Fruit fly (Drosophila melanogaster) whole organism, embryonic: Measurements from ENCODE around the gene CG31431.

Experiments used
- Abd-B ChIP-seq: fragments of 200-800 bp; sonication (Bioruptor generic); optimal IDR thresholded peaks from 2 replicates; lab custom pipeline; 2018; ENCODE audit warnings: missing biosample characterization, mild to moderate bottlenecking, missing genetic modification characterization, moderate library complexity
- C15 ChIP-seq: fragments of 200-800 bp; sonication (Bioruptor generic); IDR thresholded peaks from 3 replicates; pipeline ENCODE4 v1.3.6; 2022; ENCODE audit warnings: missing biosample characterization, missing genetic modification characterization
- CG10267 ChIP-seq: fragments of 200-800 bp; sonication (Bioruptor generic); optimal IDR thresholded peaks from 2 replicates; lab custom pipeline; 2018; ENCODE audit warnings: missing biosample characterization, mild to moderate bottlenecking, missing genetic modification characterization, moderate library complexity
- CG10321 ChIP-seq: fragments of 200-800 bp; sonication (Bioruptor generic); IDR thresholded peaks from 2 replicates; pipeline ENCODE4 v1.3.6; 2022; ENCODE audit warnings: missing biosample characterization, missing genetic modification characterization
- CG10959 ChIP-seq: fragments of 200-800 bp; sonication (Bioruptor generic); IDR thresholded peaks from 2 replicates; pipeline ENCODE4 v1.3.6; 2022; ENCODE audit warnings: missing biosample characterization, missing genetic modification characterization
- CG10979 ChIP-seq: fragments of 200-800 bp; sonication (Bioruptor generic); optimal IDR thresholded peaks from 2 replicates; lab custom pipeline; 2018; ENCODE audit warnings: missing biosample characterization, mild to moderate bottlenecking, missing genetic modification characterization, moderate library complexity
- CG12391 ChIP-seq: fragments of 200-800 bp; sonication (Bioruptor generic); optimal IDR thresholded peaks from 3 replicates; lab custom pipeline; 2018; ENCODE audit warnings: missing biosample characterization, mild to moderate bottlenecking, missing genetic modification characterization, moderate library complexity
- CG13424 ChIP-seq: fragments of 200-800 bp; sonication (Bioruptor generic); optimal IDR thresholded peaks from 2 replicates; lab custom pipeline; 2019; ENCODE audit warnings: missing biosample characterization, mild to moderate bottlenecking, missing genetic modification characterization, moderate library complexity
- CG15601 ChIP-seq: fragments of 200-800 bp; sonication (Bioruptor generic); optimal IDR thresholded peaks from 3 replicates; lab custom pipeline; 2019; ENCODE audit warnings: missing biosample characterization, mild to moderate bottlenecking, missing genetic modification characterization, moderate library complexity
- CG1603 ChIP-seq: fragments of 200-800 bp; sonication (Bioruptor generic); optimal IDR thresholded peaks from 2 replicates; lab custom pipeline; 2019; ENCODE audit warnings: missing biosample characterization, mild to moderate bottlenecking, missing genetic modification characterization, moderate library complexity
- CG16779 ChIP-seq: fragments of 200-800 bp; sonication (Bioruptor generic); IDR thresholded peaks from 2 replicates; pipeline ENCODE4 v1.3.6; 2022; ENCODE audit warnings: missing biosample characterization, missing genetic modification characterization
- CG17361 ChIP-seq: fragments of 200-800 bp; sonication (Bioruptor generic); IDR thresholded peaks from 3 replicates; pipeline ENCODE4 v1.3.6; 2022; ENCODE audit warnings: missing biosample characterization, missing genetic modification characterization
- CG17829 ChIP-seq: fragments of 200-800 bp; optimal IDR thresholded peaks from 2 replicates; lab custom pipeline; 2019; ENCODE audit warnings: missing biosample characterization, mild to moderate bottlenecking, missing genetic modification characterization, moderate library complexity
- CG2678 ChIP-seq: fragments of 200-800 bp; sonication (Bioruptor generic); optimal IDR thresholded peaks from 3 replicates; lab custom pipeline; 2019; ENCODE audit warnings: missing biosample characterization, mild to moderate bottlenecking, missing genetic modification characterization, moderate library complexity
- CG31224 ChIP-seq: fragments of 200-800 bp; sonication (Bioruptor generic); IDR thresholded peaks from 2 replicates; pipeline ENCODE4 v1.3.6; 2022; ENCODE audit warnings: missing biosample characterization, missing genetic modification characterization
- CG31441 ChIP-seq: fragments of 200-800 bp; sonication (Bioruptor generic); IDR thresholded peaks from 2 replicates; pipeline ENCODE4 v1.3.6; 2022; ENCODE audit warnings: missing biosample characterization, missing genetic modification characterization
- CG33557 ChIP-seq: fragments of 200-800 bp; sonication (Bioruptor generic); optimal IDR thresholded peaks from 2 replicates; lab custom pipeline; 2019; ENCODE audit warnings: missing biosample characterization, mild to moderate bottlenecking, missing genetic modification characterization, moderate library complexity
- CG6654 ChIP-seq: fragments of 200-800 bp; sonication (Bioruptor generic); optimal IDR thresholded peaks from 2 replicates; lab custom pipeline; 2017; ENCODE audit warnings: missing biosample characterization, mild to moderate bottlenecking, missing genetic modification characterization
- CG7839 ChIP-seq: fragments of 200-800 bp; sonication (Bioruptor generic); optimal IDR thresholded peaks from 3 replicates; lab custom pipeline; 2018; ENCODE audit warnings: missing biosample characterization, mild to moderate bottlenecking, missing genetic modification characterization, moderate library complexity
- CG8388 ChIP-seq: fragments of 200-800 bp; sonication (Bioruptor generic); optimal IDR thresholded peaks from 2 replicates; lab custom pipeline; 2019; ENCODE audit warnings: missing biosample characterization, mild to moderate bottlenecking, missing genetic modification characterization, moderate library complexity
- CG9437 ChIP-seq: fragments of 200-800 bp; sonication (Bioruptor generic); optimal IDR thresholded peaks from 2 replicates; lab custom pipeline; 2018; ENCODE audit warnings: missing biosample characterization, mild to moderate bottlenecking, missing genetic modification characterization
- CG9727 ChIP-seq: fragments of 200-800 bp; sonication (Bioruptor generic); optimal IDR thresholded peaks from 3 replicates; lab custom pipeline; 2017; ENCODE audit warnings: missing biosample characterization, mild to moderate bottlenecking, missing genetic modification characterization
- Doc2 ChIP-seq: fragments of 200-800 bp; sonication (Bioruptor generic); IDR thresholded peaks from 2 replicates; pipeline ENCODE4 v1.3.6; 2022; ENCODE audit warnings: missing biosample characterization, missing genetic modification characterization
- Sox100B ChIP-seq: fragments of 200-800 bp; sonication (Bioruptor generic); optimal IDR thresholded peaks from 3 replicates; lab custom pipeline; 2018; ENCODE audit warnings: missing biosample characterization, mild to moderate bottlenecking, missing genetic modification characterization
- Stat92E ChIP-seq, 3 experiments: fragments of >200 bp in 2 of 3; fragments of 200-800 bp in 1 of 3; sonication (Bioruptor generic) in 1 of 3; optimal IDR thresholded peaks; 2 replicates each; lab custom pipeline; 2017 to 2019; ENCODE audit warnings: missing biosample characterization in 3 of 3, missing genetic modification characterization in 3 of 3, mild to moderate bottlenecking in 1 of 3, moderate library complexity in 1 of 3
- Xrp1 ChIP-seq: fragments of 200-800 bp; sonication (Bioruptor generic); IDR thresholded peaks from 2 replicates; pipeline ENCODE4 v1.3.6; 2022; ENCODE audit warnings: missing biosample characterization, missing genetic modification characterization
- bsh ChIP-seq, 2 experiments: fragments of 200-800 bp; sonication (Bioruptor generic); optimal IDR thresholded peaks; 2 replicates each; lab custom pipeline; 2017 to 2018; ENCODE audit warnings: mild to moderate bottlenecking in 2 of 2, missing biosample characterization in 2 of 2, missing genetic modification characterization in 2 of 2, moderate library complexity in 1 of 2
- dmrt11E ChIP-seq: fragments of 200-800 bp; sonication (Bioruptor generic); optimal IDR thresholded peaks from 3 replicates; lab custom pipeline; 2018; ENCODE audit warnings: missing biosample characterization, mild to moderate bottlenecking, missing genetic modification characterization, moderate library complexity
- dmrt99B ChIP-seq: fragments of 200-800 bp; sonication (Bioruptor generic); optimal IDR thresholded peaks from 2 replicates; lab custom pipeline; 2018; ENCODE audit warnings: missing biosample characterization, mild to moderate bottlenecking, missing genetic modification characterization, moderate library complexity
- fd96Cb ChIP-seq: fragments of 200-800 bp; sonication (Bioruptor generic); optimal IDR thresholded peaks from 2 replicates; lab custom pipeline; 2018; ENCODE audit warnings: missing biosample characterization, mild to moderate bottlenecking, missing genetic modification characterization, moderate library complexity
- ftz-f1 ChIP-seq: fragments of 200-800 bp; sonication (Bioruptor generic); optimal IDR thresholded peaks from 2 replicates; lab custom pipeline; 2016; ENCODE audit warnings: missing biosample characterization, missing genetic modification characterization
- gcm ChIP-seq: fragments of 200-800 bp; sonication (Bioruptor generic); optimal IDR thresholded peaks from 2 replicates; lab custom pipeline; 2019; ENCODE audit warnings: missing biosample characterization, mild to moderate bottlenecking, missing genetic modification characterization, moderate library complexity
- gem ChIP-seq: fragments of 200-800 bp; sonication (Bioruptor generic); optimal IDR thresholded peaks from 2 replicates; lab custom pipeline; 2019; ENCODE audit warnings: missing biosample characterization, mild to moderate bottlenecking, missing genetic modification characterization, moderate library complexity
- gt ChIP-seq: fragments of 200-800 bp; sonication (Bioruptor generic); IDR thresholded peaks from 2 replicates; pipeline ENCODE4 v1.3.6; 2022; ENCODE audit warnings: missing biosample characterization, missing genetic modification characterization
- hb ChIP-seq: fragments of 200-800 bp; sonication (Bioruptor generic); IDR thresholded peaks from 3 replicates; pipeline ENCODE4 v1.3.6; 2022; ENCODE audit warnings: missing biosample characterization, missing genetic modification characterization; ENCODE audit not compliant: partially characterized antibody
- hbn ChIP-seq: fragments of 200-800 bp; sonication (Bioruptor generic); IDR thresholded peaks from 2 replicates; pipeline ENCODE4 v1.3.6; 2022; ENCODE audit warnings: missing biosample characterization, missing genetic modification characterization; ENCODE audit not compliant: partially characterized antibody
- phol ChIP-seq: fragments of 200-800 bp; sonication (Bioruptor generic); optimal IDR thresholded peaks from 3 replicates; lab custom pipeline; 2018; ENCODE audit warnings: missing biosample characterization, mild to moderate bottlenecking, missing genetic modification characterization, moderate library complexity
- run ChIP-seq: fragments of 200-800 bp; sonication (Bioruptor generic); optimal IDR thresholded peaks from 3 replicates; lab custom pipeline; 2018; ENCODE audit warnings: missing biosample characterization, mild to moderate bottlenecking, missing genetic modification characterization
- tin ChIP-seq: fragments of 200-800 bp; sonication (Bioruptor generic); optimal IDR thresholded peaks from 3 replicates; lab custom pipeline; 2016; ENCODE audit warnings: missing biosample characterization, missing genetic modification characterization

The CG31431 gene

DNA sequence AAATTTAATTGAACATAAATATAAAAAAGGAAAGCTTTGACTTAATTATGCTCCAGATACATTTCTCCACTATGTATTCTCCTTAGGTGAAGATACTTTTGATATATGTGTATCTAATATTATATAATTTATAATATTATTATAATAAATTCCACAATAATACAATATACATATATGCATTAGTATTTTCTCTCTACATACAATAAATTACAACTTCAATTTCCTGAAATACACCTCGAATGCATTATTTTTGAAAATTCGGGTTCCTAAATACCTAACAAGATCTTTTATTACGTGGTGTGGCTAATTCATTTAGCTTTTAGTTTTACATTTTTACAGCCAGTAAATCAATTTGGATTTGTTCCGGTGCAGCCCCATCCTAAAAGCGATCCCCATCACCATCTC lies 40.2 kb upstream of the CG31431 start (continued):
- no peak for TF ChIP-seq CG6654 (GFP tag; lab: Kevin White, UChicago)
- TF ChIP-seq CG2678 (tag; lab: Kevin White, UChicago) = peak; percentile 44
- peak; percentile 81 for TF ChIP-seq CG10979 (tag; lab: Kevin White, UChicago)
- TF ChIP-seq CG8388 (GFP tag; lab: Kevin White, UChicago) = peak; percentile 48
- peak; percentile 56 to 57 for TF ChIP-seq bsh (GFP tag; optimal IDR thresholded peaks at IDR 0.05; lab: Kevin White, UChicago)
- 0 out of 2 replicates have a peak, but pooled peaks have one; percentile 48 for TF ChIP-seq CG31441 (GFP tag; lab: Robert Waterston, UW)
- TF ChIP-seq CG17361 (GFP tag; lab: Robert Waterston, UW) = peak; percentile 76
- TF ChIP-seq CG10959 (GFP tag; lab: Robert Waterston, UW) = no peak
- peak; percentile 3 for TF ChIP-seq CG9437 (GFP tag; lab: Kevin White, UChicago)
- no peak for TF ChIP-seq hbn
- no peak for TF ChIP-seq ftz-f1 (GFP tag; lab: Kevin White, UChicago)
- TF ChIP-seq tin (GFP tag; lab: Kevin White, UChicago) = no peak
- TF ChIP-seq CG9727 = peak; percentile 21
- peak; percentile 49 for TF ChIP-seq CG17829 (tag; lab: Kevin White, UChicago)
- TF ChIP-seq phol (tag; lab: Kevin White, UChicago) = peak; percentile 68
- TF ChIP-seq CG7839 = peak; percentile 36
- TF ChIP-seq CG13424 (tag; lab: Kevin White, UChicago) = peak; percentile 9
- TF ChIP-seq Xrp1 (GFP tag; lab: Robert Waterston, UW) = peak; percentile 49; the same call in 1 of the 2 replicates
- TF ChIP-seq CG10267 (tag; lab: Kevin White, UChicago) = peak; percentile 54
- TF ChIP-seq CG12391 = peak; percentile 41
- no peak for TF ChIP-seq gt (GFP tag; lab: Robert Waterston, UW)
- TF ChIP-seq dmrt11E = peak; percentile 75
- TF ChIP-seq gcm (GFP tag; lab: Kevin White, UChicago) = peak; percentile 1
- TF ChIP-seq Sox100B = peak; percentile 15
- TF ChIP-seq gem (tag; lab: Kevin White, UChicago) = peak; percentile 57
- no peak for TF ChIP-seq run (tag; lab: Kevin White, UChicago)
- peak; percentile 8 for TF ChIP-seq dmrt99B (tag; lab: Kevin White, UChicago)
- peak; percentile 30 for TF ChIP-seq Abd-B (GFP tag; lab: Kevin White, UChicago)
- peak; percentile 52 for TF ChIP-seq CG33557 (GFP tag; lab: Kevin White, UChicago)
- TF ChIP-seq CG15601 (tag; lab: Kevin White, UChicago) = peak; percentile 21
- TF ChIP-seq fd96Cb = peak; percentile 42

DNA sequence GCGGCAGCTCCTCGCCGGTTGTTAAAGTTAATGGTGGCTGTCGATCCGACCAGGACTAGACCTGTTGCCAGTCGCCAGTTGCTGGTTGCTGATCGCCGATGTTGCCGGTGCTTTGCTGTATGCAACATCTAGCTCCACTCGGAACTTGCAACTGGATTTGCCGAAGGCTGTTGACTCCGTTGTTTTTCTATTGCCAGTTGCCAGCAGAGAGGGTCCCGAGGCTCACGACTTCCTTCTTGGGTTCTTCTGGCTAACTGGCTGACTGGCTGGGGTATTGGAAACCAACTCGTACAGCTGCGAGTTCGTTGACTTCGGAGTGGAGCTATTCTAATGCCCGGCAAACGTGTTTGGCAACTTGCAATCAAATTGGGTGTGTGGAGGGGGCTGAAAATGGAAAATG lies 39.4 kb upstream of the CG31431 start:
- TF ChIP-seq hb (GFP tag; lab: Robert Waterston, UW) = no peak
- no peak for TF ChIP-seq Stat92E (GFP tag; optimal IDR thresholded peaks at IDR 0.05; lab: Kevin White, UChicago)
- TF ChIP-seq C15 = peak; percentile 22; the same call in 1 of the 3 replicates
- no peak for TF ChIP-seq CG10321
- peak; percentile 12; the same call in 1 of the 2 replicates for TF ChIP-seq CG31224 (GFP tag; lab: Robert Waterston, UW)
- TF ChIP-seq CG16779 (GFP tag; lab: Robert Waterston, UW) = no peak
- TF ChIP-seq CG1603 (tag; lab: Kevin White, UChicago) = no peak
- TF ChIP-seq Doc2 (GFP tag; lab: Robert Waterston, UW) = no peak
